Worm (Caenorhabditis elegans) whole organism, young adult: ENCODE data around the gene F55G1.7.

ENCODE experiments used
- ceh-58 ChIP-seq: fragments of 200-800 bp; sonication (Bioruptor generic); IDR thresholded peaks from 2 replicates; pipeline ENCODE4 v1.3.6; 2022; ENCODE audit warnings: missing genetic modification characterization, missing compliant biosample characterization
- efl-1 ChIP-seq: fragments of 150-350 bp; optimal IDR thresholded peaks from 2 replicates; lab custom pipeline; 2014; ENCODE audit warnings: missing biosample characterization, missing genetic modification reagents, missing genetic modification characterization
- egl-44 ChIP-seq: fragments of 200-800 bp; sonication (Bioruptor generic); IDR thresholded peaks from 2 replicates; pipeline ENCODE4 v1.3.6; 2022; ENCODE audit warnings: missing genetic modification reagents, missing genetic modification characterization, missing compliant biosample characterization
- lin-35 ChIP-seq, 3 experiments: fragments of 150-350 bp in 2 of 3; sonication (generic microtip) in 1 of 3; optimal IDR thresholded peaks; 2 replicates each; lab custom pipeline; 2014 to 2018; ENCODE audit warnings: missing biosample characterization in 3 of 3, missing genetic modification characterization in 3 of 3, missing genetic modification reagents in 3 of 3
- ztf-3 ChIP-seq: fragments of 200-800 bp; sonication (Bioruptor generic); optimal IDR thresholded peaks from 2 replicates; lab custom pipeline; 2018; ENCODE audit warnings: mild to moderate bottlenecking, missing genetic modification characterization, missing compliant biosample characterization

ce11 chrIV:7477697-7478096, 8.1 kb upstream of the F55G1.7 start:
- TF ChIP-seq efl-1 (GFP tag; lab: Kevin White, UChicago) (peak; percentile 99), ceh-58 (GFP tag; lab: Robert Waterston, UW) (no peak), ztf-3 (no peak), egl-44 (GFP tag; lab: Robert Waterston, UW) (no peak), lin-35 (GFP tag; optimal IDR thresholded peaks at IDR 0.05; lab: Kevin White, UChicago) (peak in 2 of 3 experiments; percentile 25 to 64)
